Fruit fly (Drosophila melanogaster) whole organism, embryonic: ENCODE measurements around the gene CG18788.

Experiments used
- Atf-2 ChIP-seq: fragments of 200-800 bp; sonication (Bioruptor generic); optimal IDR thresholded peaks from 2 replicates; lab custom pipeline; 2016; ENCODE audit warnings: missing biosample characterization, missing genetic modification characterization
- CG10267 ChIP-seq: fragments of 200-800 bp; sonication (Bioruptor generic); optimal IDR thresholded peaks from 2 replicates; lab custom pipeline; 2018; ENCODE audit warnings: missing biosample characterization, mild to moderate bottlenecking, missing genetic modification characterization, moderate library complexity
- CG11696 ChIP-seq: fragments of 200-800 bp; sonication (Bioruptor generic); IDR thresholded peaks from 2 replicates; pipeline ENCODE4 v1.3.6; 2022; ENCODE audit warnings: missing biosample characterization, missing genetic modification characterization
- CG12391 ChIP-seq: fragments of 200-800 bp; sonication (Bioruptor generic); optimal IDR thresholded peaks from 3 replicates; lab custom pipeline; 2018; ENCODE audit warnings: missing biosample characterization, mild to moderate bottlenecking, missing genetic modification characterization, moderate library complexity
- CG16813 ChIP-seq: fragments of 200-800 bp; sonication (Bioruptor generic); IDR thresholded peaks from 3 replicates; pipeline ENCODE4 v1.3.6; 2022; ENCODE audit warnings: missing biosample characterization, missing genetic modification characterization; ENCODE audit not compliant: partially characterized antibody
- CG17359 ChIP-seq: fragments of 200-800 bp; sonication (Bioruptor generic); optimal IDR thresholded peaks from 3 replicates; lab custom pipeline; 2018; ENCODE audit warnings: missing biosample characterization, mild to moderate bottlenecking, missing genetic modification characterization, moderate library complexity
- CG17385 ChIP-seq: fragments of 200-800 bp; sonication (Bioruptor generic); optimal IDR thresholded peaks from 3 replicates; lab custom pipeline; 2018; ENCODE audit warnings: missing biosample characterization, mild to moderate bottlenecking, missing genetic modification characterization
- CG4360 ChIP-seq: fragments of 200-800 bp; sonication (Bioruptor generic); IDR thresholded peaks from 2 replicates; pipeline ENCODE4 v1.3.6; 2022; ENCODE audit warnings: missing biosample characterization, missing genetic modification characterization
- CG4730 ChIP-seq: fragments of 200-800 bp; sonication (Bioruptor generic); IDR thresholded peaks from 2 replicates; pipeline ENCODE4 v1.3.6; 2022; ENCODE audit warnings: missing biosample characterization, missing genetic modification characterization
- CG5180 ChIP-seq: fragments of 200-800 bp; sonication (Bioruptor generic); optimal IDR thresholded peaks from 3 replicates; lab custom pipeline; 2017; ENCODE audit warnings: missing biosample characterization, missing genetic modification characterization, mild to moderate bottlenecking, moderate library complexity, missing genetic modification reagents
- CG6272 ChIP-seq: fragments of 200-800 bp; sonication (Bioruptor generic); IDR thresholded peaks from 2 replicates; pipeline ENCODE4 v1.3.6; 2022; ENCODE audit warnings: missing biosample characterization, missing genetic modification characterization
- CG6765 ChIP-seq: fragments of 200-800 bp; sonication (Bioruptor generic); optimal IDR thresholded peaks from 3 replicates; lab custom pipeline; 2017; ENCODE audit warnings: missing biosample characterization, mild to moderate bottlenecking, missing genetic modification characterization
- CG6791 ChIP-seq: fragments of 200-800 bp; sonication (Bioruptor generic); IDR thresholded peaks from 3 replicates; pipeline ENCODE4 v1.3.6; 2022; ENCODE audit warnings: missing biosample characterization, missing genetic modification characterization; ENCODE audit not compliant: partially characterized antibody
- D ChIP-seq, 2 experiments: fragments of 200-800 bp in 1 of 2; fragments of >200 bp in 1 of 2; sonication (Bioruptor generic) in 1 of 2; optimal IDR thresholded peaks; 2 replicates in 1 of 2; 3 replicates in 1 of 2; lab custom pipeline; 2017; ENCODE audit warnings: mild to moderate bottlenecking in 1 of 2, missing biosample characterization in 1 of 2, missing genetic modification characterization in 1 of 2, missing genetic modification reagents in 1 of 2
- Dbx ChIP-seq: fragments of 200-800 bp; sonication (Bioruptor generic); IDR thresholded peaks from 3 replicates; pipeline ENCODE4 v1.3.6; 2022; ENCODE audit warnings: missing biosample characterization, missing genetic modification characterization
- Drgx ChIP-seq: fragments of 200-800 bp; sonication (Bioruptor generic); IDR thresholded peaks from 2 replicates; pipeline ENCODE4 v1.3.6; 2022; ENCODE audit warnings: missing biosample characterization, missing genetic modification characterization
- ERR ChIP-seq: fragments of 200-800 bp; sonication (Bioruptor generic); optimal IDR thresholded peaks from 2 replicates; lab custom pipeline; 2016; ENCODE audit warnings: missing biosample characterization, missing genetic modification characterization
- H15 ChIP-seq: fragments of 200-800 bp; sonication (Bioruptor generic); IDR thresholded peaks from 3 replicates; pipeline ENCODE4 v1.3.6; 2022; ENCODE audit warnings: missing biosample characterization, missing genetic modification characterization
- Hand ChIP-seq: fragments of 200-800 bp; sonication (Bioruptor generic); optimal IDR thresholded peaks from 2 replicates; lab custom pipeline; 2017; ENCODE audit warnings: mild to moderate bottlenecking, missing biosample characterization, missing genetic modification reagents, missing genetic modification characterization
- Hmx ChIP-seq: fragments of 200-800 bp; sonication (Bioruptor generic); optimal IDR thresholded peaks from 2 replicates; lab custom pipeline; 2016; ENCODE audit warnings: missing biosample characterization, missing genetic modification characterization
- Kr ChIP-seq: fragments of 200-800 bp; sonication (Bioruptor generic); optimal IDR thresholded peaks from 2 replicates; lab custom pipeline; 2017; ENCODE audit warnings: missing biosample characterization, mild to moderate bottlenecking, missing genetic modification characterization
- Lpt ChIP-seq: fragments of >200 bp; optimal IDR thresholded peaks from 2 replicates; lab custom pipeline; 2018; ENCODE audit warnings: missing biosample characterization, missing genetic modification characterization
- Optix ChIP-seq: fragments of 200-800 bp; sonication (Bioruptor generic); IDR thresholded peaks from 3 replicates; pipeline ENCODE4 v1.3.6; 2022; ENCODE audit warnings: missing biosample characterization, missing genetic modification characterization
- Sox100B ChIP-seq: fragments of 200-800 bp; sonication (Bioruptor generic); optimal IDR thresholded peaks from 3 replicates; lab custom pipeline; 2018; ENCODE audit warnings: missing biosample characterization, mild to moderate bottlenecking, missing genetic modification characterization
- Ssrp ChIP-seq: fragments of 200-800 bp; sonication (Bioruptor generic); optimal IDR thresholded peaks from 2 replicates; lab custom pipeline; 2018; ENCODE audit warnings: missing biosample characterization, mild to moderate bottlenecking, missing genetic modification characterization, moderate library complexity
- ac ChIP-seq: fragments of 200-800 bp; sonication (Bioruptor generic); optimal IDR thresholded peaks from 3 replicates; lab custom pipeline; 2017; ENCODE audit warnings: missing biosample characterization, mild to moderate bottlenecking, missing genetic modification characterization
- ara ChIP-seq: fragments of 200-800 bp; sonication (Bioruptor generic); IDR thresholded peaks from 2 replicates; pipeline ENCODE4 v1.3.6; 2022; ENCODE audit warnings: missing biosample characterization, missing genetic modification characterization
- bsh ChIP-seq, 2 experiments: fragments of 200-800 bp; sonication (Bioruptor generic); optimal IDR thresholded peaks; 2 replicates each; lab custom pipeline; 2017 to 2018; ENCODE audit warnings: mild to moderate bottlenecking in 2 of 2, missing biosample characterization in 2 of 2, missing genetic modification characterization in 2 of 2, moderate library complexity in 1 of 2
- cwo ChIP-seq: fragments of 200-800 bp; sonication (Bioruptor generic); optimal IDR thresholded peaks from 3 replicates; lab custom pipeline; 2017; ENCODE audit warnings: missing biosample characterization, missing genetic modification characterization, mild to moderate bottlenecking, moderate library complexity, missing genetic modification reagents
- da ChIP-seq: fragments of 200-800 bp; sonication (Bioruptor generic); optimal IDR thresholded peaks from 2 replicates; lab custom pipeline; 2016; ENCODE audit warnings: missing biosample characterization, missing genetic modification characterization
- eyg ChIP-seq: fragments of 200-800 bp; sonication (Bioruptor generic); optimal IDR thresholded peaks from 3 replicates; lab custom pipeline; 2016; ENCODE audit warnings: missing biosample characterization, missing genetic modification characterization
- ftz-f1 ChIP-seq: fragments of 200-800 bp; sonication (Bioruptor generic); optimal IDR thresholded peaks from 2 replicates; lab custom pipeline; 2016; ENCODE audit warnings: missing biosample characterization, missing genetic modification characterization
- gce ChIP-seq: fragments of 200-800 bp; sonication (Bioruptor generic); IDR thresholded peaks from 3 replicates; pipeline ENCODE4 v1.3.6; 2022; ENCODE audit warnings: missing biosample characterization, missing genetic modification characterization
- gfzf ChIP-seq: fragments of 200-800 bp; sonication (Bioruptor generic); optimal IDR thresholded peaks from 2 replicates; lab custom pipeline; 2016; ENCODE audit warnings: missing biosample characterization, mild to moderate bottlenecking, missing genetic modification characterization, moderate library complexity
- gsb-n ChIP-seq: fragments of 200-800 bp; sonication (Bioruptor generic); optimal IDR thresholded peaks from 3 replicates; lab custom pipeline; 2018; ENCODE audit warnings: missing biosample characterization, mild to moderate bottlenecking, missing genetic modification characterization
- hbn ChIP-seq: fragments of 200-800 bp; sonication (Bioruptor generic); IDR thresholded peaks from 2 replicates; pipeline ENCODE4 v1.3.6; 2022; ENCODE audit warnings: missing biosample characterization, missing genetic modification characterization; ENCODE audit not compliant: partially characterized antibody
- lmd ChIP-seq: fragments of 200-800 bp; sonication (Bioruptor generic); IDR thresholded peaks from 2 replicates; pipeline ENCODE4 v1.3.6; 2022; ENCODE audit warnings: missing biosample characterization, missing genetic modification characterization
- peb ChIP-seq: fragments of 200-800 bp; sonication (Bioruptor generic); IDR thresholded peaks from 2 replicates; pipeline ENCODE4 v1.3.6; 2022; ENCODE audit warnings: missing biosample characterization, missing genetic modification characterization
- phol ChIP-seq: fragments of 200-800 bp; sonication (Bioruptor generic); optimal IDR thresholded peaks from 3 replicates; lab custom pipeline; 2018; ENCODE audit warnings: missing biosample characterization, mild to moderate bottlenecking, missing genetic modification characterization, moderate library complexity
- ranshi ChIP-seq: fragments of 200-800 bp; sonication (Bioruptor generic); IDR thresholded peaks from 2 replicates; pipeline ENCODE4 v1.3.6; 2022; ENCODE audit warnings: missing biosample characterization, missing genetic modification characterization
- salm ChIP-seq: fragments of 200-800 bp; sonication (Bioruptor generic); optimal IDR thresholded peaks from 2 replicates; lab custom pipeline; 2018; ENCODE audit warnings: missing biosample characterization, mild to moderate bottlenecking, missing genetic modification characterization
- seq ChIP-seq: fragments of 200-800 bp; sonication (Bioruptor generic); IDR thresholded peaks from 2 replicates; pipeline ENCODE4 v1.3.6; 2022; ENCODE audit warnings: missing biosample characterization, missing genetic modification characterization
- slou ChIP-seq: fragments of 200-800 bp; sonication (Bioruptor generic); optimal IDR thresholded peaks from 3 replicates; lab custom pipeline; 2016; ENCODE audit warnings: missing biosample characterization, missing genetic modification characterization
- tgo ChIP-seq: fragments of 200-800 bp; sonication (Bioruptor generic); IDR thresholded peaks from 3 replicates; pipeline ENCODE4 v1.3.6; 2022; ENCODE audit warnings: missing biosample characterization, missing genetic modification characterization
- trh ChIP-seq: fragments of 200-800 bp; sonication (Bioruptor generic); optimal IDR thresholded peaks from 2 replicates; lab custom pipeline; 2016; ENCODE audit warnings: missing biosample characterization, missing genetic modification characterization
- ttk ChIP-seq: fragments of 200-800 bp; sonication (Bioruptor generic); IDR thresholded peaks from 2 replicates; pipeline ENCODE4 v2.1.2; 2022; ENCODE audit warnings: missing biosample characterization, missing genetic modification characterization
- tx ChIP-seq: fragments of 200-800 bp; sonication (Bioruptor generic); optimal IDR thresholded peaks from 2 replicates; lab custom pipeline; 2016; ENCODE audit warnings: missing biosample characterization, missing genetic modification characterization

The CG18788 gene

DNA sequence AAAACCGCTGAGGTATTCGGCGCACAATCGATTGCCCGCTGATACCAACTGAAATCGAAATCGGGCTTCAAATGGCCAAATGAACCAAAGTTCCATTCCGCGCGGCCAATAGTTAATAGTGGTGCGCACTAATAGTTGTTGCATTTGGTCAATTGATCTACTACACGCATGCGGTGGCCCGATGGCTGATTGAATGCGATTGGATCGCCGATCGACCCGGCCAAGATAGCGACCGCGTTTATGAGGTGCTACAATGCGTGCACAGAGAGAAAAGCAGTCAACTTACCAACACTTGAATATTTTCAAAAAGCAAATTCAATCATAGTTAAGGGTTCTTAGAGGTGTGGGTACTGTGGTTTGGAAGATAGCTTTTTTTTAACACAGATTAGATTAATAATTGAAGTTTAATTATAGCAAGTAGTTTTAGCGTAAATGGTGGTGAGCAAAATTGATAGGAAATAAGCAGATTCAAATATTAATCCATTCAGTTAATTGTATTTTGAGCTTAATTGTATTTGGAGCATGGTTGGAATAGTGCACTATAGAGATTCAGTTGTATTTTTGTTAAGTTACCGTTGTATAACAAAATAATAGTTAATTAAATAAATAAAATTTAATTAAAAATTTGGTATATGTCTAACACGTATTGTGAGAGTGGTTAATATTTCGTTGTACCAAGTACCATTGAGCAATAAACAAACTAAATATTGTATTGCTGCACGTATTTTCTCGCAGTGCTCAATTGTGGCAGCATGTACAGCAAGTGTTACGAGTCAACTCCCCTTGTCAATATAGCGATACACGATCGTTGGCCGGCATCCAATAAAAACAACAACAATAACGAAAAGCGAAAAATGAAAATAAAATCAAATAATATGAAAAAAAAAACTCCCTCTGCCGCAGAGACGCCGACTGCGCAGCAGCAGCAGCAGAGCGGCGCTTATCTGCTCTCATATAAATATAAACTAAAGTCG, 7.2 kb upstream of the CG18788 start (continued):
- TF ChIP-seq CG4730 (GFP tag; lab: Robert Waterston, UW) (peak; percentile 51), ERR (GFP tag; lab: Kevin White, UChicago) (no peak), CG4360 (peak; percentile 62), Atf-2 (GFP tag; lab: Kevin White, UChicago) (no peak), Dbx (GFP tag; lab: Robert Waterston, UW) (no peak), bsh (GFP tag; optimal IDR thresholded peaks at IDR 0.05; lab: Kevin White, UChicago) (peak; percentile 4 to 47), CG6272 (GFP tag; lab: Robert Waterston, UW) (peak; percentile 24; the same call in 1 of the 2 replicates), tx (peak; percentile 11), gfzf (GFP tag; lab: Kevin White, UChicago) (no peak), hbn (GFP tag; lab: Robert Waterston, UW) (no peak), CG5180 (GFP tag; lab: Kevin White, UChicago) (peak; percentile 18), Hmx (no peak), Drgx (GFP tag; lab: Robert Waterston, UW) (peak; percentile 75), da (GFP tag; lab: Kevin White, UChicago) (peak; percentile 12), lmd (GFP tag; lab: Robert Waterston, UW) (peak; percentile 62), CG12391 (peak; percentile 69), slou (no peak), seq (GFP tag; lab: Robert Waterston, UW) (peak; percentile 32; the same call in 1 of the 2 replicates), trh (GFP tag; lab: Kevin White, UChicago) (peak; percentile 31), Ssrp (peak; percentile 65), CG6791 (GFP tag; lab: Robert Waterston, UW) (peak; percentile 9; the same call in 1 of the 3 replicates), Kr (GFP tag; lab: Kevin White, UChicago) (no peak), ranshi (GFP tag; lab: Robert Waterston, UW) (peak; percentile 46; the same call in 1 of the 2 replicates), peb (GFP tag; lab: Robert Waterston, UW) (no peak), CG17385 (GFP tag; lab: Kevin White, UChicago) (peak; percentile 59), CG17359 (tag; lab: Kevin White, UChicago) (peak; percentile 30), Lpt (GFP tag; lab: Kevin White, UChicago) (no peak), ac (no peak), CG10267 (peak; percentile 27), salm (tag; lab: Kevin White, UChicago) (no peak), Hand (GFP tag; lab: Kevin White, UChicago) (peak; percentile 35), CG16813 (GFP tag; lab: Robert Waterston, UW) (no peak), ttk (GFP tag; lab: Robert Waterston, UW) (0 out of 2 replicates have a peak, but pooled peaks have one; percentile 6), D (optimal IDR thresholded peaks at IDR 0.05; lab: Kevin White, UChicago) (no peak), D (GFP tag; optimal IDR thresholded peaks at IDR 0.05; lab: Kevin White, UChicago) (peak; percentile 67), H15 (peak; percentile 51; the same call in 1 of the 3 replicates), phol (tag; lab: Kevin White, UChicago) (peak; percentile 66), eyg (no peak), tgo (peak; percentile 55), Optix (peak; percentile 32; the same call in 1 of the 3 replicates), gce (GFP tag; lab: Robert Waterston, UW) (0 out of 3 replicates have a peak, but pooled peaks have one; percentile 10), ara (peak; percentile 63), CG11696 (GFP tag; lab: Robert Waterston, UW) (peak; percentile 13; the same call in 1 of the 2 replicates), gsb-n (tag; lab: Kevin White, UChicago) (no peak), ftz-f1 (GFP tag; lab: Kevin White, UChicago) (no peak), cwo (GFP tag; lab: Kevin White, UChicago) (peak; percentile 1), Sox100B (GFP tag; lab: Kevin White, UChicago) (peak; percentile 78), CG6765 (peak; percentile 0)
